Fruit fly (Drosophila melanogaster) whole organism, prepupa: Measurements from ENCODE around the gene CG13375.

Experiments used
- CG6276 ChIP-seq: fragments of 200-800 bp; sonication (Bioruptor generic); optimal IDR thresholded peaks from 2 replicates; lab custom pipeline; 2017; ENCODE audit warnings: missing biosample characterization, mild to moderate bottlenecking, missing genetic modification characterization
- CG6854 ChIP-seq: fragments of 200-800 bp; sonication (Bioruptor generic); optimal IDR thresholded peaks from 2 replicates; lab custom pipeline; 2017; ENCODE audit warnings: missing biosample characterization, mild to moderate bottlenecking, missing genetic modification characterization
- CG8319 ChIP-seq: fragments of 200-800 bp; sonication (Bioruptor generic); optimal IDR thresholded peaks from 3 replicates; lab custom pipeline; 2016; ENCODE audit warnings: missing biosample characterization, missing genetic modification characterization
- Eip93F ChIP-seq: fragments of 200-800 bp; sonication (Bioruptor generic); optimal IDR thresholded peaks from 2 replicates; lab custom pipeline; 2016; ENCODE audit warnings: missing biosample characterization, mild to moderate bottlenecking, missing genetic modification characterization
- Ets96B ChIP-seq: fragments of 200-800 bp; optimal IDR thresholded peaks from 2 replicates; lab custom pipeline; 2019; ENCODE audit warnings: missing biosample characterization, mild to moderate bottlenecking, missing genetic modification characterization, moderate library complexity
- Smox ChIP-seq: fragments of 200-800 bp; sonication (Bioruptor generic); optimal IDR thresholded peaks from 3 replicates; lab custom pipeline; 2016; ENCODE audit warnings: missing biosample characterization, missing genetic modification characterization
- esn ChIP-seq: fragments of 200-800 bp; sonication (Bioruptor generic); optimal IDR thresholded peaks from 2 replicates; lab custom pipeline; 2016; ENCODE audit warnings: missing biosample characterization, mild to moderate bottlenecking, missing genetic modification characterization, moderate library complexity

Gene CG13375

DNA sequence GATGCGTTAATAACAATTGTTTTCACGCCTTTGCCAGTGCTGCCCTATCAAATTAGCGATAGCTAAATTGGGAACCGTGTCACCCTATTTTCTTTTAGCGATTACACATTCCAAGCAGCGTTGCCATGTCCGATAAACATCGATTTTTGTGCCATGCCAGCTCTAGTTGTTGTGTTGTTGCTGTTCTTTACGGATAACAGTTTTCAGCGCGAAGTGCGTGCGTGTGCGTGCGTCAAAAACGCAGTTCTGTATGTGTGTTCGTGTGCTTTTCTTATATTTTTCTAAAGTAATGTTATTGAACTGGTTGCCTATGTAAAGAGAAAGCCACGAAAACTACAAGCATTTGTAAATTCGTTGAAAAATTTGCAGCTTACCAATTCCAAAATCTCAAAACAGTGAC, 49.0 kb downstream of the CG13375 start, which contains the start of the genes CG3038 and G9a (continued):
- no peak for TF ChIP-seq CG6276 (GFP tag; lab: Kevin White, UChicago)
- TF ChIP-seq CG8319: no peak
- TF ChIP-seq Ets96B (tag; lab: Kevin White, UChicago): no peak
- peak; percentile 36 for TF ChIP-seq esn (GFP tag; lab: Kevin White, UChicago)
- no peak for TF ChIP-seq Eip93F (GFP tag; lab: Kevin White, UChicago)
- TF ChIP-seq CG6854: peak; percentile 9
- no peak for TF ChIP-seq Smox (GFP tag; lab: Kevin White, UChicago)
- TF ChIP-seq, all 60 proteins: peak for 13
